Worm (Caenorhabditis elegans): ENCODE measurements around the gene nhr-187.

Gene nhr-187

ce11 chrV:3862851-3863250 lies at the start of gene nhr-187:
TSS of gene nhr-187 (minus strand) at chrV:3862951.
- TF ChIP-seq tab-1 (GFP tag; IDR thresholded peaks at IDR 0.05) (no peak), T22C8.4 (GFP tag; IDR thresholded peaks at IDR 0.05) (no peak), klf-2 (GFP tag; conservative IDR thresholded peaks at IDR 0.05) (no peak), ztf-23 (GFP tag; IDR thresholded peaks at IDR 0.05) (no peak), cog-1 (tag; optimal IDR thresholded peaks at IDR 0.05) (no peak), ztf-29 (GFP tag; IDR thresholded peaks at IDR 0.05) (no peak)

DNA sequence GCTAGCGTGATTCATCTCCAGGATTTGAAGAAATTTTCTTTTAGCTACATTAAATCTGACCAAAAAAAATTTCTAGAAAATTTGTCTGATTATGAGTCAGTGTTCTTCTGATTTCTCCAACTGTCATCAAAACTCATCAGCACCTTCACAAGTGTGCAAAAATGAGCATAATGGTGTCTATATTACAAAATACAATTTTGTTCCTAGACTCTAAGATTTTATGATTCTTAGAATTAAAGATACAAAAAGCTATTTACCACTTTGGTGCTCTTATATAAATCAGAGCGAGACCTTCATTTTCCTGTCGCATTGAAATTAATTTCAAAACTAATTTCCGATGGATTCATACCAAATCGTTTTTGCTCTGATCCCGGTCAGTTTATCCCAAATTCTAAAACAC lies 49.7 kb upstream of the nhr-187 start, which contains the start of gene srx-68:
Gene srx-68, plus strand, starts transcription at position 301 of the 400 bp plus-strand sequence.
- no peak for TF ChIP-seq tab-1 (GFP tag; IDR thresholded peaks at IDR 0.05)
- TF ChIP-seq flt-1 (GFP tag; IDR thresholded peaks at IDR 0.05) = no peak
- no peak for TF ChIP-seq klf-2 (GFP tag; conservative IDR thresholded peaks at IDR 0.05)
- no peak for TF ChIP-seq ztf-23 (GFP tag; IDR thresholded peaks at IDR 0.05)
- no peak for TF ChIP-seq T22C8.4 (GFP tag; IDR thresholded peaks at IDR 0.05)
- TF ChIP-seq med-1 (GFP tag; optimal IDR thresholded peaks at IDR 0.05; ENCODE audit: insufficient read depth) = no peak
- no peak for TF ChIP-seq ref-1 (GFP tag; conservative IDR thresholded peaks at IDR 0.05)

ce11 chrV:3905841-3906240 lies 43.1 kb upstream of the nhr-187 start, which contains the start of gene nhr-156:
TSS of gene nhr-156 (plus strand) at chrV:3906106.
- TF ChIP-seq flt-1 (GFP tag; IDR thresholded peaks at IDR 0.05) = no peak
- TF ChIP-seq ref-1 (GFP tag; conservative IDR thresholded peaks at IDR 0.05) = no peak
- no peak for TF ChIP-seq ztf-23 (GFP tag; IDR thresholded peaks at IDR 0.05)
- TF ChIP-seq klf-2 (GFP tag; conservative IDR thresholded peaks at IDR 0.05) = no peak
- no peak for TF ChIP-seq cog-1 (tag; optimal IDR thresholded peaks at IDR 0.05)

ce11 chrV:3903424-3903823 lies 40.7 kb upstream of the nhr-187 start:
- TF ChIP-seq med-1 (GFP tag; optimal IDR thresholded peaks at IDR 0.05; ENCODE audit: insufficient read depth) (no peak), tab-1 (GFP tag; IDR thresholded peaks at IDR 0.05) (no peak), ref-1 (GFP tag; conservative IDR thresholded peaks at IDR 0.05) (no peak), T22C8.4 (GFP tag; IDR thresholded peaks at IDR 0.05) (no peak), ztf-23 (GFP tag; IDR thresholded peaks at IDR 0.05) (no peak), ztf-29 (GFP tag; IDR thresholded peaks at IDR 0.05) (no peak), klf-2 (GFP tag; conservative IDR thresholded peaks at IDR 0.05) (no peak), flt-1 (GFP tag; IDR thresholded peaks at IDR 0.05) (no peak), cog-1 (tag; optimal IDR thresholded peaks at IDR 0.05) (no peak)

DNA sequence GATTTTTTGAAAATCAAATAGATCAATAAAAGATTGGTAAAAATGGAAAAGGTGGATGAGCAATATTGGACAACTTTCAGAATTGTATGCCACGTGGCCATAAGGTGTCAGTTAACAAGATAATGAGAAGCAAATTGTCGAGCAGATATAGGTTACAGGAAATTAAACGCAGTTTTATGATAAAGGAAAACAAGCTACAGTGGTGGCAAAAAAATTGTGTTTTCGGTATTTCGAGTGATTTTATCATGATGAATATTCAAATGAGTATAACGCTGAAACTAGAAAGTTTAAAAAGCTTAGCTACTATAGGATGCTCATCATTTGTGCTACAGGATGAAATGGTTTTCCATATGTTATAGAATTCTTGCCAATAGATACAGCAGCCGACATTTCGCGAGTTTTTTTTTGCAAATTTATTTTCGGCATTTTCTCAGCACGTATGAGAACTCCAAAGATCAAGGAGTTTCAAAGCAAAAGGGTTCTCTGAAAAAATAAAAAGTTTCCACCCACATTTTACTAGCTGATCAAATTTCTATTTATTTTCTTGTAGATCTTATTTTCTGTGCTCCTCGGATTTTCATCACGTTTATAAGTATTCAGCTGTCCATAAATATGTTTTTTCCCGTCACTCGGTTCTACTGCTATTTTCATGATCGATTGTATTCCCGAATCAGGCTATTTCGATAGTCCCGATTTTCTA lies 39.9 kb upstream of the nhr-187 start, which contains the start of the genes str-229 and srh-190:
Gene str-229, minus strand, starts transcription at position 101 of the 700 bp plus-strand sequence.
Gene srh-190, plus strand, starts transcription at position 650 of the 700 bp plus-strand sequence.
- TF ChIP-seq tab-1 (GFP tag; IDR thresholded peaks at IDR 0.05) = no peak
- no peak for TF ChIP-seq ztf-23 (GFP tag; IDR thresholded peaks at IDR 0.05)
- TF ChIP-seq ztf-29 (GFP tag; IDR thresholded peaks at IDR 0.05) = no peak
- no peak for TF ChIP-seq cog-1 (tag; optimal IDR thresholded peaks at IDR 0.05)
- no peak for TF ChIP-seq ref-1 (GFP tag; conservative IDR thresholded peaks at IDR 0.05)
- no peak for TF ChIP-seq T22C8.4 (GFP tag; IDR thresholded peaks at IDR 0.05)
- no peak for TF ChIP-seq med-1 (GFP tag; optimal IDR thresholded peaks at IDR 0.05; ENCODE audit: insufficient read depth)
- TF ChIP-seq klf-2 (GFP tag; conservative IDR thresholded peaks at IDR 0.05) = no peak
- no peak for TF ChIP-seq flt-1 (GFP tag; IDR thresholded peaks at IDR 0.05)

ce11 chrV:3900102-3900501 lies 37.4 kb upstream of the nhr-187 start, which contains the start of gene irld-22:
TSS of gene irld-22 (minus strand) at chrV:3900202.
- TF ChIP-seq med-1 (GFP tag; optimal IDR thresholded peaks at IDR 0.05; ENCODE audit: insufficient read depth) (no peak), cog-1 (tag; optimal IDR thresholded peaks at IDR 0.05) (no peak), ref-1 (GFP tag; conservative IDR thresholded peaks at IDR 0.05) (no peak), klf-2 (GFP tag; conservative IDR thresholded peaks at IDR 0.05) (no peak), tab-1 (GFP tag; IDR thresholded peaks at IDR 0.05) (no peak), flt-1 (GFP tag; IDR thresholded peaks at IDR 0.05) (no peak), ztf-29 (GFP tag; IDR thresholded peaks at IDR 0.05) (no peak), ztf-23 (GFP tag; IDR thresholded peaks at IDR 0.05) (no peak), T22C8.4 (GFP tag; IDR thresholded peaks at IDR 0.05) (no peak)

DNA sequence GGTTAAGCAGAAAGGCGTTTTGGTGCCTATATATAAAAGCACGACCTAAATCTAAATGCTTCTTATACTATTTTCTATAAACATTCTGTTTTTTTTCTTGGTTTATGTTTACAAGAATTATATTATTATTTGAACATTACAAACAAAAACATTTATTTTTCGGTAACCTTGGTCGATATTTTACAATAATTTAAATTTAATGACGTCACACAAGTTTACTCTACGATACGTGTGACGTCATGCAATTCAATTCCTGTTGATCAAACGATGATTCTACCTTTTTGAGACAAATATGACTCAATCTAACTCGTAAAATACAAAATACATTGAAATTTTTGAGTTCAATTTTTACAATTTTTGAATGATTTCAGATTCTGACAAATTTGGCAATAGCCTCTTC lies 33.3 kb upstream of the nhr-187 start:
- no peak for TF ChIP-seq flt-1 (GFP tag; IDR thresholded peaks at IDR 0.05)
- TF ChIP-seq tab-1 (GFP tag; IDR thresholded peaks at IDR 0.05) = no peak
- no peak for TF ChIP-seq ref-1 (GFP tag; conservative IDR thresholded peaks at IDR 0.05)
- TF ChIP-seq klf-2 (GFP tag; conservative IDR thresholded peaks at IDR 0.05) = no peak
- no peak for TF ChIP-seq cog-1 (tag; optimal IDR thresholded peaks at IDR 0.05)
- TF ChIP-seq ztf-23 (GFP tag; IDR thresholded peaks at IDR 0.05) = no peak
- TF ChIP-seq ztf-29 (GFP tag; IDR thresholded peaks at IDR 0.05) = no peak
- no peak for TF ChIP-seq med-1 (GFP tag; optimal IDR thresholded peaks at IDR 0.05; ENCODE audit: insufficient read depth)
- no peak for TF ChIP-seq T22C8.4 (GFP tag; IDR thresholded peaks at IDR 0.05)

- TF ChIP-seq ztf-29 (GFP tag; IDR thresholded peaks at IDR 0.05) = no peak
Observed at ce11 chrV:3894661-3895060, 31.9 kb upstream of the nhr-187 start, which contains the start of gene sre-9. TSS of gene sre-9 (plus strand) at chrV:3894961.

- TF ChIP-seq T22C8.4 (GFP tag; IDR thresholded peaks at IDR 0.05) (no peak), ztf-29 (GFP tag; IDR thresholded peaks at IDR 0.05) (no peak), tab-1 (GFP tag; IDR thresholded peaks at IDR 0.05) (no peak), med-1 (GFP tag; optimal IDR thresholded peaks at IDR 0.05; ENCODE audit: insufficient read depth) (no peak), ref-1 (GFP tag; conservative IDR thresholded peaks at IDR 0.05) (no peak), cog-1 (tag; optimal IDR thresholded peaks at IDR 0.05) (no peak), flt-1 (GFP tag; IDR thresholded peaks at IDR 0.05) (no peak), ztf-23 (GFP tag; IDR thresholded peaks at IDR 0.05) (no peak), klf-2 (GFP tag; conservative IDR thresholded peaks at IDR 0.05) (no peak)
Observed at ce11 chrV:3892361-3892904, 29.7 kb upstream of the nhr-187 start, which contains the start of gene C17E7.4. TSS of gene C17E7.4 (plus strand) at chrV:3892854.
